Worm (Caenorhabditis elegans) whole organism, early embryonic: ENCODE data around the gene cest-3.

Experiments
- B0310.2 ChIP-seq: sonication (generic microtip); optimal IDR thresholded peaks from 2 replicates; lab custom pipeline; 2016; ENCODE audit warnings: mild to moderate bottlenecking, missing genetic modification characterization, missing compliant biosample characterization
- F13C5.2 ChIP-seq: sonication (generic microtip); optimal IDR thresholded peaks from 2 replicates; lab custom pipeline; 2017; ENCODE audit warnings: mild to moderate bottlenecking, missing genetic modification characterization, inconsistent platforms, missing compliant biosample characterization
- aly-1 ChIP-seq: sonication (generic microtip); optimal IDR thresholded peaks from 2 replicates; lab custom pipeline; 2016; ENCODE audit warnings: missing genetic modification characterization, missing compliant biosample characterization
- ama-1 ChIP-seq: fragments of 150-350 bp; optimal IDR thresholded peaks from 2 replicates; lab custom pipeline; 2014
- ceh-13 ChIP-seq: fragments of 200-800 bp; sonication (Bioruptor generic); optimal IDR thresholded peaks from 2 replicates; lab custom pipeline; 2018; ENCODE audit warnings: mild to moderate bottlenecking, missing genetic modification characterization, missing compliant biosample characterization
- ceh-36 ChIP-seq: sonication (generic microtip); optimal IDR thresholded peaks from 2 replicates; lab custom pipeline; 2016; ENCODE audit warnings: missing genetic modification characterization, inconsistent platforms, missing compliant biosample characterization
- ets-7 ChIP-seq: sonication (generic microtip); optimal IDR thresholded peaks from 2 replicates; lab custom pipeline; 2016; ENCODE audit warnings: missing genotype, missing genetic modification characterization, missing compliant biosample characterization
- flt-1 ChIP-seq: fragments of 200-800 bp; sonication (Bioruptor generic); IDR thresholded peaks from 2 replicates; pipeline ENCODE4 v1.3.6; 2022; ENCODE audit warnings: missing genetic modification characterization, missing compliant biosample characterization
- hmbx-1 ChIP-seq: sonication (generic microtip); optimal IDR thresholded peaks from 2 replicates; lab custom pipeline; 2016; ENCODE audit warnings: mild to moderate bottlenecking, missing genetic modification characterization, missing compliant biosample characterization
- hmg-4 ChIP-seq: fragments of 200-800 bp; sonication (Bioruptor generic); optimal IDR thresholded peaks from 2 replicates; lab custom pipeline; 2018; ENCODE audit warnings: mild to moderate bottlenecking, missing genetic modification characterization, missing compliant biosample characterization
- hnd-1 ChIP-seq: sonication (generic microtip); optimal IDR thresholded peaks from 2 replicates; lab custom pipeline; 2016; ENCODE audit warnings: missing genetic modification characterization, missing compliant biosample characterization
- pes-1 ChIP-seq: fragments of 200-800 bp; sonication (Bioruptor generic); IDR thresholded peaks from 2 replicates; pipeline ENCODE4 v1.3.6; 2022; ENCODE audit warnings: missing genetic modification reagents, missing genetic modification characterization, missing compliant biosample characterization
- scrt-1 ChIP-seq: fragments of 200-800 bp; sonication (Bioruptor generic); IDR thresholded peaks from 2 replicates; pipeline ENCODE4 v1.3.6; 2022; ENCODE audit warnings: missing genetic modification characterization, missing compliant biosample characterization
- sea-1 ChIP-seq: fragments of 200-800 bp; sonication (Bioruptor generic); conservative IDR thresholded peaks from 2 replicates; pipeline ENCODE4 v1.3.6; 2022; ENCODE audit warnings: missing genetic modification characterization, missing compliant biosample characterization
- tbx-11 ChIP-seq: fragments of 200-800 bp; sonication (Bioruptor generic); IDR thresholded peaks from 2 replicates; pipeline ENCODE4 v1.3.6; 2022; ENCODE audit warnings: missing genetic modification characterization, missing compliant biosample characterization
- tbx-37 ChIP-seq: fragments of 200-800 bp; sonication (Bioruptor generic); conservative IDR thresholded peaks from 2 replicates; pipeline ENCODE4 v1.3.6; 2022; ENCODE audit warnings: missing genetic modification reagents, missing genetic modification characterization, missing compliant biosample characterization
- tra-4 ChIP-seq: sonication (generic microtip); optimal IDR thresholded peaks from 2 replicates; lab custom pipeline; 2017; ENCODE audit warnings: missing genetic modification characterization, missing compliant biosample characterization

The cest-3 gene

DNA sequence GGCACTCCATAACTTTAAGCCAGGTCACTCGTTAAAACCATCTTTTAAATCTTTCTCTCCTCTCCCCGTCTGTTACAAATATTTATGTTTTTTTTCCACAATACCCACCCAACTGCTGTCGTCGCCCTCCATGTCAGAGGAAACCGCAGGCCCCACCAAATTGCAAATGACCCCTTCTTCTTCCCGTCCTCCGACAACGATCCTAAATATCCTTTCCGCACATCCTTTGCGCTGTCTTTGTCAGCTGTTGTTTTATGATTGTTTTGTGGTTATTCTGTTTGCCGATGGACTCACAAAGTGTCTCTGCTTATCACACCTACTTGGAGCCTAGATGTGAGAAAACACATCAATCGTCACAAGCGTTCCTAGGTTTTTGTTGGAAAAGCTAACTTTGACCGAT, 6.7 kb downstream of the cest-3 start:
- no peak for TF ChIP-seq flt-1 (GFP tag; lab: Robert Waterston, UW)
- no peak for TF ChIP-seq ceh-36
- TF ChIP-seq ets-7 (tag; lab: Kevin White, UChicago): no peak
- TF ChIP-seq hmg-4: no peak
- no peak for TF ChIP-seq aly-1 (tag; lab: Kevin White, UChicago)

DNA sequence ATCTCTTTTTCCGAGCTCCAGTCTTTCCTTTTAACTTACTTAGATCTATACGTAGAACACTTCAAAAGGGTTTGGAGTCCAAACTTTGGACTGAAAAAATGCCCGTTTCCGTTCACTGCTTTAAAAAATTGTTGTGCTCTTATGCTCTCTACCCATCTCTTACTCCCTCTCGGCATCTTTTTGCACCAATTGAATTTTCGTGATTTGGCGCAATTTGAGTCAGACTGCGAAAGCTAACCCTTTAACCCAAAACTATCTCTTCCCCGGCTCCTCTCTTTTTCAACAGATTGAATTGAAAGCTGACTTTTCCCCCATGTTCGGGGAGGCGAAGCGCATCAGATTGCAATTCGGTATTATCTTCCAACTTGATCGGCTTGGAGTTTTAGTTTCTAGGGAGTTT, 10.7 kb downstream of the cest-3 start:
- TF ChIP-seq flt-1 (GFP tag; lab: Robert Waterston, UW): no peak
- no peak for TF ChIP-seq B0310.2 (tag; lab: Kevin White, UChicago)
- no peak for TF ChIP-seq pes-1
- TF ChIP-seq aly-1 (tag; lab: Kevin White, UChicago): no peak
- TF ChIP-seq tbx-37 (GFP tag; lab: Robert Waterston, UW): no peak
- TF ChIP-seq hnd-1 (tag; lab: Kevin White, UChicago): no peak
- no peak for TF ChIP-seq ceh-13 (GFP tag; lab: Kevin White, UChicago)
- no peak for TF ChIP-seq ceh-36
- no peak for TF ChIP-seq tbx-11
- no peak for TF ChIP-seq ama-1 (lab: Kevin White, UChicago)
- no peak for TF ChIP-seq hmg-4
- TF ChIP-seq F13C5.2: no peak
- no peak for TF ChIP-seq sea-1 (GFP tag; lab: Robert Waterston, UW)

DNA sequence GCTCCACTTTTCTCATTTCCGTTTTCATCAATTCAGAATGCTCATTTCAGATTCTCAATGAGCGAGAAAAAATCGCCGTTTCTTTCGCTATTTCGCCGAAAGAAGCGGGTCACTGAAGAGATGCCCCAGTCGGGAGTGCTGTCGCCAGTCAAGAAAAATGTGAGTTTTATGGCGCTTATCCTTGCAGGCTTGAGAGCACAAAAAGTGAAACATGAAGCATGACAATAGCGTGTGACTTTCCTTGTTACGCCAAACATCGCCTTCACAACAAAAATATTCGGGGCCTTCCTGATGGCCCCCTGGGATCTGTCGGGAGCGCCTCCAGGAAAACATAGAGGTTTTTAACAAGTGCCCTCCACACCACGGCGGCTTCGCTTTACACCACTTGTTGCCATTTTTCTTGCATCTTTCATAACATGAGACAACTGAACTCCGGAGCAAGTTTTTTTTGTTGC, 15.2 kb downstream of the cest-3 start, which contains the start of gene E01G6.2:
TSS of gene E01G6.2 (plus strand) at position 51 of the 455 bp plus-strand sequence.
- no peak for TF ChIP-seq flt-1 (GFP tag; lab: Robert Waterston, UW)
- no peak for TF ChIP-seq sea-1 (GFP tag; lab: Robert Waterston, UW)
- no peak for TF ChIP-seq hmg-4
- no peak for TF ChIP-seq hnd-1 (tag; lab: Kevin White, UChicago)
- no peak for TF ChIP-seq scrt-1 (GFP tag; lab: Robert Waterston, UW)
- no peak for TF ChIP-seq tra-4 (tag; lab: Kevin White, UChicago)
- no peak for TF ChIP-seq B0310.2 (tag; lab: Kevin White, UChicago)
- TF ChIP-seq tbx-37 (GFP tag; lab: Robert Waterston, UW): no peak
- TF ChIP-seq tbx-11: no peak
- TF ChIP-seq F13C5.2: no peak
- TF ChIP-seq ceh-36: no peak
- TF ChIP-seq pes-1: no peak
- TF ChIP-seq ceh-13 (GFP tag; lab: Kevin White, UChicago): no peak
- no peak for TF ChIP-seq aly-1 (tag; lab: Kevin White, UChicago)

DNA sequence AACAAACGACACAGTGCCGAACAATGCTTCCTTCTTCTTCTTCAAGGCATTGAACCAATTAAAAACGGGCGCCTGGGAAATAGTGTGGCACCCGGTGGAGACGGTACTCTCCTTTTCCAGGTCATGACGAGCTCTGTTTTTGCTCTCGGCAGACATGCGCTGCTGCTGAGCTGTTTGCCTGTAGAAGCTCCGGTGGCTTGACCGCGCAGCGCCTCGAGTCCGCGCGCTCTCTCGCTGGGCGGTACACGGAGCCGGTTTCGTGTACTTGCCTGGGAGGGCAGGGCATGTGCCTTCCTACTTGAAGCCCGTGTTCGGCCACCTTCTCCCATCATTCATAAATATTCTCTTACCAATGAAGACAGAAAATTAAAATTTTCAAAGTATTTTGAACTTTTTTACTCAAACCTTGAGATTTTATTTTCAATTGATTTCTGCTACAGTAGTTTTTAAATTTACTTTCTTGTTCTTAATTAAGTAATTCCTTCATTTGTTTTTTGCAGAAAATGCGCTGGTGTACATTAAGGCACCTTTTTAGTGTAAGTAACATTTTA, 19.0 kb downstream of the cest-3 start, which contains the start of gene E01G6.1:
TSS of gene E01G6.1 (plus strand) at position 501 of the 551 bp plus-strand sequence.
- TF ChIP-seq B0310.2 (tag; lab: Kevin White, UChicago): no peak
- TF ChIP-seq flt-1 (GFP tag; lab: Robert Waterston, UW): no peak
- TF ChIP-seq F13C5.2: no peak

DNA sequence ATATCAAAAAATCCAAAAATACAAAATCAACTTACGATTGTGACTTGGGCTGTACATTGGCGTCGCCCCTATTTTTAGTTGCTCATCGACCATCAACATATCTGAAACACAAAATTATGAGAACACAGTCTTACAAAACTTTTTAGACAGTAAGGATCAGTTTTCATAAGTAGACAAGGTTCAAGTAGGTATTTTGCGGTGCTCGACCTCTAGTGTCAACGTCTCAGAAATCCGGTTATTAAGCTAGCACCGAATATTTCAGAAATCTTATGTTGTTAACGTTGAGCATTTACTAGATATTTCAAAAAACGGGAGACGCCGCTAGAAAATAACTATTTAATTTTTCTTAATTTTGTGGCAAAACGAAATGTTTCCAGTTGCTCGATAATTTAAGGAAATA, 29.4 kb downstream of the cest-3 start, which contains the start of gene otpl-8:
TSS of gene otpl-8 (minus strand) at position 101 of the 400 bp plus-strand sequence.
- no peak for TF ChIP-seq ceh-13 (GFP tag; lab: Kevin White, UChicago)
- no peak for TF ChIP-seq sea-1 (GFP tag; lab: Robert Waterston, UW)
- no peak for TF ChIP-seq flt-1 (GFP tag; lab: Robert Waterston, UW)
- no peak for TF ChIP-seq B0310.2 (tag; lab: Kevin White, UChicago)
- no peak for TF ChIP-seq tbx-37 (GFP tag; lab: Robert Waterston, UW)
- TF ChIP-seq aly-1 (tag; lab: Kevin White, UChicago): no peak
- no peak for TF ChIP-seq hmbx-1 (tag; lab: Kevin White, UChicago)
- no peak for TF ChIP-seq pes-1
- TF ChIP-seq tbx-11: no peak

DNA sequence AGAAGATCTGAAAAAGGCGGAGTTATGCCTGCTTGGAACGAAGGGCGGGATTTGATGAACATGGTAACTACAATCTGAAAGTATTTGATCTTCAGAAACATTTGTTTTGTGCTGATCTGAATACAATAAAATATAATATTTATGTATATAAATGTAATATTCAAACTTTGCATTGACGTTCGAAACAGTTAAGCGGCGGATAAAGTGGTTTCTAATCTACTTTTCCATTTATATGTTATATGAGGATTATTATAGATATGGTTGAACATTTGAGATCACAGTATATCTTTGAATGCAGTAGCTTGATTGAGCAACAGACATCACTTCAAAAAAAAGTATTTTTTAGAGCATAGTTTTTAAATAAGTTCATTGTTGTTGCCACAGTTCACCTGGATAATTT, 32.4 kb downstream of the cest-3 start, which contains the start of gene H19J13.2:
TSS of gene H19J13.2 (minus strand) at position 101 of the 400 bp plus-strand sequence.
- no peak for TF ChIP-seq aly-1 (tag; lab: Kevin White, UChicago)
- TF ChIP-seq hmbx-1 (tag; lab: Kevin White, UChicago): no peak
- TF ChIP-seq hnd-1 (tag; lab: Kevin White, UChicago): no peak
- no peak for TF ChIP-seq flt-1 (GFP tag; lab: Robert Waterston, UW)
- TF ChIP-seq sea-1 (GFP tag; lab: Robert Waterston, UW): no peak
- TF ChIP-seq F13C5.2: no peak
- no peak for TF ChIP-seq hmg-4
- no peak for TF ChIP-seq ets-7 (tag; lab: Kevin White, UChicago)
- no peak for TF ChIP-seq tra-4 (tag; lab: Kevin White, UChicago)
- no peak for TF ChIP-seq pes-1
- TF ChIP-seq tbx-11: no peak
- no peak for TF ChIP-seq tbx-37 (GFP tag; lab: Robert Waterston, UW)
- no peak for TF ChIP-seq ama-1 (lab: Kevin White, UChicago)

DNA sequence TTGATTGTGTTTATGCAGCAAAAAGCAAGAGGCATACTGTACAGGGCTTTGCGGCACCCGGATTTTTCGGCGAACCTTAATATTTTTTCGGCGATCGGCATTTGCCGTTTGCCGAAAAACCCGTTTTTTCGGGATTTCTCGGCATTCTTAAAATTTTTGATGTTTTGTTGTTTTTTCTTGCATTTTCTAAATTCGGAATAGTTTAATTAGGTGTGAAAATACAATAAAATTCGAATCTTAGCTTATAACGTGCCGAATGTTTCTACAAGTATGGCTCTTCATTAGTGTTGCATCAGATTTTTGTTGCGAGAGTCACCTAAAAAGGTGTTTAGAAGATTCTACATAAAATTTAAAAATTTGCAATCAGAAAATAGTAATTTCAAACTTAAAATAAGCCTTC, 34.1 kb downstream of the cest-3 start, which contains the start of gene C04B4.6:
TSS of gene C04B4.6 (minus strand) at position 101 of the 400 bp plus-strand sequence.
- no peak for TF ChIP-seq B0310.2 (tag; lab: Kevin White, UChicago)
- no peak for TF ChIP-seq hmg-4
- TF ChIP-seq hmbx-1 (tag; lab: Kevin White, UChicago): no peak
- TF ChIP-seq tbx-11: no peak
- no peak for TF ChIP-seq ets-7 (tag; lab: Kevin White, UChicago)
- no peak for TF ChIP-seq tbx-37 (GFP tag; lab: Robert Waterston, UW)
- no peak for TF ChIP-seq flt-1 (GFP tag; lab: Robert Waterston, UW)
- no peak for TF ChIP-seq scrt-1 (GFP tag; lab: Robert Waterston, UW)
- no peak for TF ChIP-seq tra-4 (tag; lab: Kevin White, UChicago)

DNA sequence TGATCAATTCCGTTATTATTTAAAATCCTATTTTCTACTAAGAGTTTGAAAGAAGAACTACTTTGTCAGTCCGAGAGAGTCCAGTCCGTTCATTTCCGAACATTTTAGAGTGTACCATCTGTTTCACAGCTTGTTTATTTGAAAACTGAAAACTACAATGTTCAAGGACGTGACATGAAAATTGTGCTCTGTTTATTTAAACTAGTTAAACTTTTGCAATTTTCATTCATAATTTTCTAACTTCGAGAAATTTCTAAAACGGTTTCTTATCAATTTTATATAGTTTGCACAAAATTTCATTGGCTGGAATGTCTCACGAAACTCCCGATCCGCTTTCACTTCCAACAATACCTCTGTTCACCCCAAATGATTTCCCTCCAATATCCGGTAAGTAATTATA, 39.0 kb downstream of the cest-3 start, which contains the start of gene C04B4.1:
TSS of gene C04B4.1 (plus strand) at position 301 of the 400 bp plus-strand sequence.
- TF ChIP-seq sea-1 (GFP tag; lab: Robert Waterston, UW) (no peak), hmg-4 (no peak), hnd-1 (tag; lab: Kevin White, UChicago) (no peak), ceh-13 (GFP tag; lab: Kevin White, UChicago) (no peak), tbx-37 (GFP tag; lab: Robert Waterston, UW) (no peak), ets-7 (tag; lab: Kevin White, UChicago) (no peak), ceh-36 (no peak), ama-1 (lab: Kevin White, UChicago) (no peak), tbx-11 (no peak), aly-1 (tag; lab: Kevin White, UChicago) (no peak)
